Fruit fly (Drosophila melanogaster): Measurements from ENCODE around the gene CG15014.

CG15014 gene

dm6 chr3L:4286784-4287183 is 35.3 kb downstream of the CG15014 start, which contains the start of gene TfIIEbeta (continued):
- peak; percentile 80 for TF ChIP-seq Eip78C (GFP tag)

- peak; percentile 12 for TF ChIP-seq esn (GFP tag; optimal IDR thresholded peaks at IDR 0.05)
- peak; percentile 6 for TF ChIP-seq Sox14 (GFP tag; optimal IDR thresholded peaks at IDR 0.05)
- peak; percentile 53 for TF ChIP-seq CG1621 (tag; optimal IDR thresholded peaks at IDR 0.05)
- no peak for TF ChIP-seq topi (GFP tag; optimal IDR thresholded peaks at IDR 0.05)
These were observed 38.5 kb downstream of the CG15014 start, which contains the start of the genes srw and CG1316 for dm6 chr3L:4283428-4284089. srw (minus strand) TSS chr3L:4283478. CG1316 (plus strand) TSS chr3L:4283851.

DNA sequence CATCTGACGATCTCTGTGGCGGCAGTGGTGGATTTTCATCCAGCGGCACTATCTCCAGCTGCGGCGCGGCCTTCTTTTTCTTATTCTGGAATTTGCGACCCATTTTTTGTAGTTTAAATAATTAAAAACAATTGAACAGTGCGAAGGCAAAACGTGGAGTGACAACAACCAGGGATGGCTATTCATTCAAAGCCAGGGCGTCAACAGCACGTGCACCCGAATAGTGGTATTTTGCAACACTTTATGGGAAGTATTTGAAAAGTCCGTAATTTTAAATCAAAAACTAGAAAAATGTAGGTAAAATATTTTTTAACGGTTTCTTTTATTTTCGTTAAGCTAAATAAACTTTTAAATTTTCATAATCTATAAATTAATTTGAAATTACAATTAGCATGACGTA is 39.4 kb downstream of the CG15014 start, which contains the start of gene CG11583:
CG11583 (minus strand) TSS at position 191 of the 400 bp plus-strand sequence.
- TF ChIP-seq CG7368 (GFP tag; optimal IDR thresholded peaks at IDR 0.05) (no peak), esn (GFP tag; optimal IDR thresholded peaks at IDR 0.05) (peak; percentile 49), CG1621 (tag; optimal IDR thresholded peaks at IDR 0.05) (peak; percentile 82), Hr38 (GFP tag; optimal IDR thresholded peaks at IDR 0.05) (no peak)

- TF ChIP-seq topi (GFP tag; optimal IDR thresholded peaks at IDR 0.05) = no peak
- TF ChIP-seq CG8632 (GFP tag; optimal IDR thresholded peaks at IDR 0.05) = no peak
- TF ChIP-seq fd59A (GFP tag; optimal IDR thresholded peaks at IDR 0.05) = no peak
- no peak for TF ChIP-seq net (GFP tag; optimal IDR thresholded peaks at IDR 0.05)
These were observed 44.3 kb downstream of the CG15014 start, which contains the start of gene Ctl1 for dm6 chr3L:4277796-4278195. Ctl1 (plus strand) TSS chr3L:4277962.

DNA sequence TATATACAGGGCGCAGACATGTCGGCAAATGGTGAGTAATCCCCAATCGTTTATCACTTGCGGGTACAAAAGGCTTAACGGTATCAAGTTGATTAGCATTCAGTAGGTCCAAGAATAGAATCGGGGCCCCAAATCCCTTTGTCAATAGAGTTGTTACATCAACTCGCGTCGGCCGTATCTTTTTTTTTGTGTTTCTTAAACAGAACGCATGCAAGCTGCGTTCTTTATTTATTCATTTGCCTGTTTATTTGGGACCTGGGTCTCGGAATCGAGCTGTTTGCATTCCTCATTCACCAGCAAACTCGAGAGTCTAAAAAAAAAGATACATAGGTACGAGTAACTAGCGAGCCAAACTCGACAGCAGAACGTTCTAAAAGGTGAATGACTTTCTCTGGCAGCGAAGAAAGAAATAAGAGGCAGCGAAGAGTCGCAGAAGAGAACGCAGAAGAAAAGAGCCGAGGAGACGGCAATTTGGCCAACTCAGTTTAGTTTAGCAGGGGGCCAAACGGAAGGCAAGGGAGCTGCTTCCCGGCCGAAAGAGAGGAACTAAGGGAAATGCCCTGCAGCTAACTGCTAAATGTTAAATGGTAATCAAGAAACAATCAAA is 49.8 kb downstream of the CG15014 start:
- no peak for TF ChIP-seq eg (GFP tag; IDR thresholded peaks at IDR 0.05)
- TF ChIP-seq fkh (GFP tag; optimal IDR thresholded peaks at IDR 0.05) = peak; percentile 81

All from whole organism, prepupa.